Worm (Caenorhabditis elegans) whole organism, L3 larva: Measurements from ENCODE around the gene nas-15.

Experiments used
- aly-2 ChIP-seq: fragments of 150-350 bp; optimal IDR thresholded peaks from 2 replicates; lab custom pipeline; 2014; ENCODE audit warnings: missing biosample characterization, missing genetic modification characterization
- ama-1 ChIP-seq: fragments of 150-350 bp; optimal IDR thresholded peaks from 2 replicates; lab custom pipeline; 2018
- egl-27 ChIP-seq: sonication (generic microtip); optimal IDR thresholded peaks from 4 replicates; lab custom pipeline; 2017; ENCODE audit warnings: missing biosample characterization, missing genetic modification reagents, missing genetic modification characterization
- elt-1 ChIP-seq: fragments of 150-350 bp; optimal IDR thresholded peaks from 2 replicates; lab custom pipeline; 2014; ENCODE audit warnings: missing biosample characterization, missing genetic modification characterization
- zag-1 ChIP-seq: fragments of 150-350 bp; optimal IDR thresholded peaks from 2 replicates; lab custom pipeline; 2014; ENCODE audit warnings: missing biosample characterization, missing genetic modification characterization

DNA sequence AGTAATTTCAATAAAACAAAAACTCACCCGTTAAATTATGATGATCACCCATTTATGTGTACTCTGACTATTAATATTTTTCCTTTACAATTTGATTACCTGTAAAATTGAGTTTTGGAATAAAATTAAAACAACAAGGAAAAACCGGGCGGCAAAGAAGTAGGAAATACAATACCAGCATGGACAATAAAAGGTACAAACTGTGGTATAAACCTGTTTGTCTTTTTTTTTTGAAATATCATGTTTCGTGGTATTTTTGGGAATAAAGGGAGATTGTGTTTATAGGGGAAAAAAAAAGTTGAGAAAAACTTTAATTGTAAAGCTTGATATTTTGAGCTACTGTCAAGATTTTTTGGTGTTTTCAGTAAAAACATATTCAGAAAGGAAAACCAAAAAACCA lies 47.9 kb downstream of the nas-15 start, which contains the start of gene daf-3:
- TF ChIP-seq egl-27 (tag; lab: Kevin White, UChicago), result no peak
- TF ChIP-seq zag-1 (tag; lab: Kevin White, UChicago), result no peak
- TF ChIP-seq elt-1 (tag; lab: Kevin White, UChicago), result no peak
- no peak for TF ChIP-seq ama-1 (lab: Kevin White, UChicago)
- TF ChIP-seq aly-2 (tag; lab: Kevin White, UChicago), result no peak
